Worm (Caenorhabditis elegans) whole organism, midembryonic: ENCODE data around the gene lips-1.

ENCODE experiments used
- T22C8.4 ChIP-seq: fragments of 200-800 bp; sonication (Bioruptor generic); IDR thresholded peaks from 2 replicates; pipeline ENCODE4 v1.3.6; 2022; ENCODE audit warnings: missing genetic modification characterization, missing compliant biosample characterization
- flt-1 ChIP-seq: fragments of 200-800 bp; sonication (Bioruptor generic); IDR thresholded peaks from 2 replicates; pipeline ENCODE4 v1.3.6; 2022; ENCODE audit warnings: missing genetic modification characterization, missing compliant biosample characterization
- klf-2 ChIP-seq: fragments of 200-800 bp; sonication (Bioruptor generic); conservative IDR thresholded peaks from 2 replicates; pipeline ENCODE4 v1.3.6; 2022; ENCODE audit warnings: missing genetic modification reagents, missing genetic modification characterization, missing compliant biosample characterization
- med-1 ChIP-seq: sonication (generic microtip); optimal IDR thresholded peaks from 2 replicates; lab custom pipeline; 2017; ENCODE audit warnings: missing genetic modification characterization, mild to moderate bottlenecking, missing compliant biosample characterization, antibody characterized with exemption, missing genetic modification reagents; ENCODE audit not compliant: insufficient read depth
- ref-1 ChIP-seq: fragments of 200-800 bp; sonication (Bioruptor generic); conservative IDR thresholded peaks from 2 replicates; pipeline ENCODE4 v1.3.6; 2022; ENCODE audit warnings: missing genetic modification reagents, missing genetic modification characterization, missing compliant biosample characterization
- tab-1 ChIP-seq: fragments of 200-800 bp; sonication (Bioruptor generic); IDR thresholded peaks from 2 replicates; pipeline ENCODE4 v1.3.6; 2022; ENCODE audit warnings: missing genetic modification characterization, missing compliant biosample characterization
- ztf-23 ChIP-seq: fragments of 200-800 bp; sonication (Bioruptor generic); IDR thresholded peaks from 2 replicates; pipeline ENCODE4 v1.3.6; 2022; ENCODE audit warnings: missing genetic modification reagents, missing genetic modification characterization, missing compliant biosample characterization
- ztf-29 ChIP-seq: fragments of 200-800 bp; sonication (Bioruptor generic); IDR thresholded peaks from 2 replicates; pipeline ENCODE4 v1.3.6; 2022; ENCODE audit warnings: missing genetic modification reagents, missing genetic modification characterization, missing compliant biosample characterization

- TF ChIP-seq tab-1 = no peak
- no peak for TF ChIP-seq flt-1
- TF ChIP-seq med-1 (GFP tag; lab: Kevin White, UChicago) = no peak
- TF ChIP-seq ztf-23 (GFP tag; lab: Robert Waterston, UW) = no peak
- TF ChIP-seq ref-1 (GFP tag; lab: Robert Waterston, UW) = no peak
- no peak for TF ChIP-seq ztf-29 (GFP tag; lab: Robert Waterston, UW)
- TF ChIP-seq T22C8.4 (GFP tag; lab: Robert Waterston, UW) = no peak
- TF ChIP-seq klf-2 (GFP tag; lab: Robert Waterston, UW) = no peak
Measured at ce11 chrX:12534476-12534875, 41.9 kb downstream of the lips-1 start.
